Fruit fly (Drosophila melanogaster): ENCODE measurements around the gene CG10352.

Gene CG10352

dm6 chrX:11848507-11849264 is 28.3 kb downstream of the CG10352 start (continued):
- TF ChIP-seq nmo (GFP tag; optimal IDR thresholded peaks at IDR 0.05) (peak; percentile 34), CG1233 (GFP tag; optimal IDR thresholded peaks at IDR 0.05) (peak; percentile 16), wor (GFP tag; IDR thresholded peaks at IDR 0.05) (no peak), HLH3B (GFP tag; IDR thresholded peaks at IDR 0.05) (peak; percentile 66), CG16779 (GFP tag; IDR thresholded peaks at IDR 0.05) (no peak), esg (GFP tag; conservative IDR thresholded peaks at IDR 0.05) (0 out of 2 replicates have a peak, but pooled peaks have one; percentile 21), CG8924 (tag; optimal IDR thresholded peaks at IDR 0.05) (peak; percentile 65), CG31441 (GFP tag; IDR thresholded peaks at IDR 0.05) (peak; percentile 77), btn (GFP tag; optimal IDR thresholded peaks at IDR 0.05) (no peak), pan (optimal IDR thresholded peaks at IDR 0.05) (no peak), pan (GFP tag; optimal IDR thresholded peaks at IDR 0.05 in 1 of 2, IDR thresholded peaks at IDR 0.05 in 1 of 2) (peak in 1 of 2 experiments; percentile 52), onecut (GFP tag; IDR thresholded peaks at IDR 0.05) (no peak), CG16815 (GFP tag; optimal IDR thresholded peaks at IDR 0.05) (no peak), Xrp1 (GFP tag; IDR thresholded peaks at IDR 0.05) (peak; percentile 65; the same call in 1 of the 2 replicates), E2f2 (GFP tag; IDR thresholded peaks at IDR 0.05) (no peak), Lim3 (GFP tag; IDR thresholded peaks at IDR 0.05) (no peak), al (GFP tag; IDR thresholded peaks at IDR 0.05) (0 out of 2 replicates have a peak, but pooled peaks have one; percentile 32), Nf-YB (GFP tag; optimal IDR thresholded peaks at IDR 0.05) (peak; percentile 15), Oli (tag; optimal IDR thresholded peaks at IDR 0.05) (peak; percentile 54), CG9932 (GFP tag; IDR thresholded peaks at IDR 0.05) (peak; percentile 37), CG12071 (GFP tag; optimal IDR thresholded peaks at IDR 0.05) (peak; percentile 4), CG11093 (GFP tag; IDR thresholded peaks at IDR 0.05) (0 out of 3 replicates have a peak, but pooled peaks have one; percentile 13), scrt (GFP tag; optimal IDR thresholded peaks at IDR 0.05) (peak; percentile 31), CG7556 (GFP tag; optimal IDR thresholded peaks at IDR 0.05) (peak; percentile 30), lmd (GFP tag; IDR thresholded peaks at IDR 0.05) (peak; percentile 42; the same call in 1 of the 2 replicates), CG14050 (GFP tag; IDR thresholded peaks at IDR 0.05) (peak; percentile 35; the same call in 1 of the 3 replicates), CG10654 (GFP tag; optimal IDR thresholded peaks at IDR 0.05) (peak; percentile 13), crc (GFP tag; optimal IDR thresholded peaks at IDR 0.05) (no peak), CG17361 (GFP tag; IDR thresholded peaks at IDR 0.05) (peak; percentile 54; the same call in 2 of the 3 replicates), CG14441 (GFP tag; IDR thresholded peaks at IDR 0.05) (peak; percentile 16; the same call in 1 of the 2 replicates), CG17568 (GFP tag; optimal IDR thresholded peaks at IDR 0.05) (peak; percentile 0), Ptx1 (GFP tag; IDR thresholded peaks at IDR 0.05) (peak; percentile 57), yki (optimal IDR thresholded peaks at IDR 0.05) (no peak), Rfx (GFP tag; IDR thresholded peaks at IDR 0.05) (0 out of 2 replicates have a peak, but pooled peaks have one; percentile 36), Sox102F (GFP tag; optimal IDR thresholded peaks at IDR 0.05) (peak; percentile 79), Dfd (GFP tag; optimal IDR thresholded peaks at IDR 0.05) (no peak), PHDP (tag; optimal IDR thresholded peaks at IDR 0.05) (peak; percentile 53), Sox100B (GFP tag; optimal IDR thresholded peaks at IDR 0.05) (peak; percentile 51), D19A (tag; optimal IDR thresholded peaks at IDR 0.05) (peak; percentile 42), knrl (GFP tag; IDR thresholded peaks at IDR 0.05; ENCODE audit: partially characterized antibody) (no peak), Bteb2 (GFP tag; optimal IDR thresholded peaks at IDR 0.05) (no peak), CG13424 (tag; optimal IDR thresholded peaks at IDR 0.05) (peak; percentile 47), CG15269 (tag; optimal IDR thresholded peaks at IDR 0.05) (peak; percentile 74), otp (GFP tag; IDR thresholded peaks at IDR 0.05) (0 out of 3 replicates have a peak, but pooled peaks have one; percentile 20), CG17328 (GFP tag; IDR thresholded peaks at IDR 0.05) (peak; percentile 57), CG1529 (GFP tag; optimal IDR thresholded peaks at IDR 0.05) (peak; percentile 0), CG9437 (GFP tag; optimal IDR thresholded peaks at IDR 0.05) (peak; percentile 14), Ets97D (GFP tag; optimal IDR thresholded peaks at IDR 0.05) (no peak), Mrtf (GFP tag; IDR thresholded peaks at IDR 0.05) (no peak)

Measured in whole organism, embryonic.